Fruit fly (Drosophila melanogaster): Measurements from ENCODE around the gene CtIP.

Gene CtIP

DNA sequence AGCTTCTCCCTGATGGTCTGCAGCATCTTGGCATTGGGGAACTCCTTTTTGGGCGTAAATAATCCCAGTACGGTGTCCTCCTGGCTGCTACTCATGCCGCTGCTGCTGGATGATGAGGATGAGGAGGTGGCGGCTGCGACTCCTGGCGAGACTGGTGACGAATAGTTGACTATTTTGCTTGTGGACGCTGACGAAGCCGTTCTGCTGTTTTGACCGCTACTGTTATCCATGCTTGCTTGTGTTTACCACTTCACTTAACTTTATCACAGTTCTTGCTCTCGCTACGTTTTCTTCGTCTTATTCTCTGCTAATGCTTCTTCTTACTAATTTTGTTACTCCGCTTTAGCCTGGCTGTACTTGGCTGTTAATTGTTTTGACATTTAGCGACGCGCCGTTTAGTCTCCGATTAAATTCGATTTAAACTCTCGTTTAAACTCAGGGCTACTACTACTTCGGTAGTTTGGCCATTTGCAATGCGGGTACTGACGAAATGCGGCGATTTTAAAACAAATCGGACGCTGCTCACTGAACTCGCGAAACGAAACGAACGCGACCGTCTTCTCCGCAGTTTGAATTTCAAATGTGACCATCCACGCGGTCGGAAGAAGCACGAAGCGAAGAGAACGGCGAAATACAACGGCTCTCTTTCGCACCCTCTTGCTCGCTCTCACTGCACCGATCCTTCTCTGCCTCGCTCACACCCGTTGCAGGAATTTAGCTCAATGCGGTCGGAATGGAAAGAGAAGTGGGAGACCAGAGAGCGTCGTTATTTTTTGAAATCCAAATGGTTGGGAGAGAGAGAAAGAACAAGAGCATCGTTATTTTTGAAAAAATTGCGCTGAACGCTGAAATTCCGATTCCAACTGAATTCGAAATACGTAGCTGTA, 34.8 kb upstream of the CtIP start, which contains the start of gene trbl:
trbl (minus strand) TSS at position 584 of the 887 bp plus-strand sequence.
- TF ChIP-seq usp (GFP tag; optimal IDR thresholded peaks at IDR 0.05): no peak
- peak; percentile 27 for TF ChIP-seq CG8478 (optimal IDR thresholded peaks at IDR 0.05)
- TF ChIP-seq Dll (optimal IDR thresholded peaks at IDR 0.05): no peak
- TF ChIP-seq pan (optimal IDR thresholded peaks at IDR 0.05): no peak
- TF ChIP-seq psq (optimal IDR thresholded peaks at IDR 0.05): peak; percentile 5
- TF ChIP-seq EcR (GFP tag; optimal IDR thresholded peaks at IDR 0.05): no peak

dm6 chr3L:20402665-20403492, 33.2 kb upstream of the CtIP start:
- TF ChIP-seq Dll (optimal IDR thresholded peaks at IDR 0.05) (no peak), pan (optimal IDR thresholded peaks at IDR 0.05) (no peak), CG8478 (optimal IDR thresholded peaks at IDR 0.05) (no peak), psq (optimal IDR thresholded peaks at IDR 0.05) (no peak), EcR (GFP tag; optimal IDR thresholded peaks at IDR 0.05) (no peak)

- TF ChIP-seq CG8478 (optimal IDR thresholded peaks at IDR 0.05) (no peak), usp (GFP tag; optimal IDR thresholded peaks at IDR 0.05) (no peak), psq (optimal IDR thresholded peaks at IDR 0.05) (no peak), pan (optimal IDR thresholded peaks at IDR 0.05) (no peak), EcR (GFP tag; optimal IDR thresholded peaks at IDR 0.05) (no peak), Dll (optimal IDR thresholded peaks at IDR 0.05) (no peak)
These were observed 32.3 kb upstream of the CtIP start for dm6 chr3L:20403493-20404379.

- no peak for TF ChIP-seq pan (optimal IDR thresholded peaks at IDR 0.05)
- TF ChIP-seq CG8478 (optimal IDR thresholded peaks at IDR 0.05): no peak
- TF ChIP-seq usp (GFP tag; optimal IDR thresholded peaks at IDR 0.05): no peak
- TF ChIP-seq EcR (GFP tag; optimal IDR thresholded peaks at IDR 0.05): peak in 1 of 2 experiments; percentile 35
- TF ChIP-seq Dll (optimal IDR thresholded peaks at IDR 0.05): no peak
These were observed 31.5 kb upstream of the CtIP start for dm6 chr3L:20404515-20404914.

dm6 chr3L:20405337-20405887, 30.6 kb upstream of the CtIP start:
- TF ChIP-seq Dll (optimal IDR thresholded peaks at IDR 0.05) (no peak), EcR (GFP tag; optimal IDR thresholded peaks at IDR 0.05) (no peak), usp (GFP tag; optimal IDR thresholded peaks at IDR 0.05) (no peak), CG8478 (optimal IDR thresholded peaks at IDR 0.05) (no peak), psq (optimal IDR thresholded peaks at IDR 0.05) (no peak), pan (optimal IDR thresholded peaks at IDR 0.05) (no peak)

DNA sequence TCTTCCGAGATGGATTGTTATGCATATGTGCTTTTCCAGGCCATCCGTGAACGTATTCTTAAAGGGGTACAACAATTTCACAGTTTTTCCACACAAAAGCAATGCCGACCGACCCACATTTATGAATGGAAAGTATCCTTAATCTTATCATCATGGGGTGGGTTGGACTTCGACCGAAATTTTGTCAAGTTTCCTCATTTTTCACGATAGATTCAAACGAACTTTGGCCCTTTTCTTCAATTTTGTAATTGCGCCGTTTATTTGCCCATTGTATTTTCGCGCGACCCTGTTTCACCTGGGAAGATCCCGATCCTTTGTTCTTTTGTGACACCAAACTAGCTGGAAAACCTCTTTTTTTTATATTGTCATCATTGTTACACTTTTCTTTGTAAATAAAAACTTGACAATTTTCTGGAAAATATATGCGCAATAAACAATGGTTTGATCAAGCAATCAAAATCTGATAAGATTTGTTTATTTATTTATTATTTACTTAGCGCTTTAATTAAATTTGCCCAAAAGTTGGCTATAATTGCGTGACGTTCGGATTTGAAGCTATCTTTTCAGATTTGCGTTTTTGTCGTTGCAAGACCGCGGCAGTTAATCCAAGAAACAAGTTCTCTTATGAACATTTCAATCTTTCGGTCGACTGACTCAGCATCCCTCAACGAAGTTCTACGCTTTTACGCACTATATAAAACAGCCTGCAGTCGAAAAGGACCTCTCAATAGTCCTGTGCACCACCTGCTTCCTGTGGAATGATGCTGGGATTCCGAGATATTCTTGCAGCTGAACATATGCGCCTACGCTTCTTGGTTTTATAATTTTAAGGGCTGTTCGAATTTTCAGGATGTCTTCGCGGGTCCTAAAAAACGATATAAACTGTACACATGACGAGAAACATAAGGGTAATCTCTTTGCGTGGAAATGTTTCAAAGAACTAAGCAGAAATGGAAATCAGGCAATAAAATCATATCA, 29.8 kb upstream of the CtIP start:
- no peak for TF ChIP-seq psq (optimal IDR thresholded peaks at IDR 0.05)
- no peak for TF ChIP-seq CG8478 (optimal IDR thresholded peaks at IDR 0.05)
- no peak for TF ChIP-seq Dll (optimal IDR thresholded peaks at IDR 0.05)
- TF ChIP-seq pan (optimal IDR thresholded peaks at IDR 0.05): no peak
- TF ChIP-seq usp (GFP tag; optimal IDR thresholded peaks at IDR 0.05): no peak
- no peak for TF ChIP-seq EcR (GFP tag; optimal IDR thresholded peaks at IDR 0.05)

DNA sequence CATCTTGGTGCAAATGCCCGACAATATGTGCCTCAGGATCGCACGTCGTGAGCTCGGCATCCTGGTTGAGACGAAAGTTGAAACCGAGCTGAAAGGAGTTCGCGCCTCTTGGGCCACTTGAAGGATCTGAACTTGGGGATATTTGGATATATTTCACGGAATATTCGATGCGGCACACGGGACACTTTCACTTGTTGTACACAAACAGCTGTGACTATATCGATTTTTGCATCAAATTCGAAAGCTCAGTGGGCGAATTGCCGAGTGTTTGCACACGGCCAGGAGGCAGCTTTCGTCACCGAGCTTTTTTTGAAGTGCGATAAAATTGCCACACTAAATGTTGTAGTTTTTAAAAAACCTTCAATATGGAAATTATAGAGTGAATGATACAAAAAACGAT, 25.7 kb upstream of the CtIP start, which contains the start of gene CG13248:
CG13248 (minus strand) TSS at position 222 of the 400 bp plus-strand sequence.
- TF ChIP-seq usp (GFP tag; optimal IDR thresholded peaks at IDR 0.05) (no peak), Dll (optimal IDR thresholded peaks at IDR 0.05) (no peak), CG8478 (optimal IDR thresholded peaks at IDR 0.05) (no peak), psq (optimal IDR thresholded peaks at IDR 0.05) (no peak), EcR (GFP tag; optimal IDR thresholded peaks at IDR 0.05) (no peak), pan (optimal IDR thresholded peaks at IDR 0.05) (no peak)

DNA sequence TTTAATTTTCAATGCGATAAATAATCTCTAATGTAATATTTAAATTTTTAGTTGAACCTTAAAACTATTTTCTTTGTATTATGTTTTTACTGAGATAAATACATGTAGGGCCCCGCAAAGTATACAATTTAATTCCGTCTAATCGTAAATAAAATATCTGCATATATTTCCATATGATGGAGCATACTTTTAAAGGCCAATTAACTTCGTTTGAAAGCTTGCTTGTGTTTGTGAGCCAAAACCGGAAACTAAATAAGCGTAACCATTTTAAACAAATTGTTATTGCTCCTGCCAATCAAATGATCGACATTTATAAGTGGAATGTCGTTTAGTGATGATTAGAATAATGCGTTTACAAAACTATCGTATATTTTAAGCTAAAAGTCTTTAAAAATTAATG, 25.3 kb upstream of the CtIP start:
- TF ChIP-seq CG8478 (optimal IDR thresholded peaks at IDR 0.05) (no peak), Dll (optimal IDR thresholded peaks at IDR 0.05) (no peak), psq (optimal IDR thresholded peaks at IDR 0.05) (no peak), EcR (GFP tag; optimal IDR thresholded peaks at IDR 0.05) (no peak), pan (optimal IDR thresholded peaks at IDR 0.05) (no peak), usp (GFP tag; optimal IDR thresholded peaks at IDR 0.05) (no peak)

DNA sequence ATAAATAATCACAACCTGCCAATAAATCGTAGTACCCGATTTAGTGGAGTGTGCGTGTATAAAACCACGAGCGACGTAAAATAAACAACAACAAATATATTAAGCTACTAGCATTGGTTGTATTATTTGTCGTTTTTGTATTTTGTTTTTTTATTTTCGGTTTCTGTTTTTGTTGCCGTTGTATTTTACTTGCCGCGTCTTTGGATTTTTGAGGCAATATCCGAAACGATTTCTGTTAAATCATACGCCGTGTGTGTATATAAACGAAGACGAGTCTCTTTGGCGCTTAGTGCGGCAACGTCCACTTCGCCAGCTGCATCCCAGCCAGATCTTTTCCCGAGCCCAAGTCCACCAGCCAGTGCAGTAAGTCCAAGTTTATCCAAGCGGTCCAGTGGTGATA, 22.7 kb upstream of the CtIP start, which contains the start of gene zye:
zye (plus strand) TSS at position 301 of the 400 bp plus-strand sequence.
- TF ChIP-seq Dll (optimal IDR thresholded peaks at IDR 0.05) (no peak), CG8478 (optimal IDR thresholded peaks at IDR 0.05) (no peak), EcR (GFP tag; optimal IDR thresholded peaks at IDR 0.05) (no peak), pan (optimal IDR thresholded peaks at IDR 0.05) (no peak), psq (optimal IDR thresholded peaks at IDR 0.05) (no peak), usp (GFP tag; optimal IDR thresholded peaks at IDR 0.05) (no peak)

- TF ChIP-seq CG8478 (optimal IDR thresholded peaks at IDR 0.05): no peak
These were observed 10.2 kb upstream of the CtIP start, which contains the start of gene CG5282 for dm6 chr3L:20425888-20426287. TSS of gene CG5282 (minus strand) at chr3L:20426071.

Measured in whole organism.